Worm (Caenorhabditis elegans) whole organism, late embryonic: ENCODE measurements around the gene dpr-1.

Experiments
- K02D7.2 ChIP-seq: sonication (generic microtip); optimal IDR thresholded peaks from 2 replicates; lab custom pipeline; 2017; ENCODE audit warnings: mild to moderate bottlenecking, missing genetic modification characterization, missing compliant biosample characterization
- T23F11.4 ChIP-seq: fragments of 200-800 bp; sonication (Bioruptor generic); optimal IDR thresholded peaks from 2 replicates; lab custom pipeline; 2018; ENCODE audit warnings: mild to moderate bottlenecking, missing genetic modification characterization, missing compliant biosample characterization
- dmd-4 ChIP-seq: sonication (generic microtip); optimal IDR thresholded peaks from 2 replicates; lab custom pipeline; 2016; ENCODE audit warnings: borderline replicate concordance, missing genetic modification characterization, missing compliant biosample characterization
- hlh-8 ChIP-seq: sonication (generic microtip); optimal IDR thresholded peaks from 2 replicates; lab custom pipeline; 2016; ENCODE audit warnings: missing genotype, missing genetic modification characterization, missing compliant biosample characterization
- nfya-1 ChIP-seq: sonication (generic microtip); optimal IDR thresholded peaks from 2 replicates; lab custom pipeline; 2017; ENCODE audit warnings: missing genetic modification characterization, mild to moderate bottlenecking, missing compliant biosample characterization, antibody characterized with exemption, moderate library complexity
- odd-2 ChIP-seq: sonication (generic microtip); optimal IDR thresholded peaks from 2 replicates; lab custom pipeline; 2017; ENCODE audit warnings: antibody characterized with exemption, mild to moderate bottlenecking, missing genetic modification characterization, missing compliant biosample characterization
- pqm-1 ChIP-seq: sonication (generic microtip); optimal IDR thresholded peaks from 2 replicates; lab custom pipeline; 2016; ENCODE audit warnings: missing genetic modification characterization, missing compliant biosample characterization
- tbx-7 ChIP-seq: sonication (generic microtip); optimal IDR thresholded peaks from 2 replicates; lab custom pipeline; 2016; ENCODE audit warnings: missing genotype, missing genetic modification characterization, missing compliant biosample characterization
- zip-5 ChIP-seq: sonication (generic microtip); optimal IDR thresholded peaks from 2 replicates; lab custom pipeline; 2016; ENCODE audit warnings: missing genetic modification characterization, missing compliant biosample characterization
- ztf-16 ChIP-seq: sonication (generic microtip); optimal IDR thresholded peaks from 2 replicates; lab custom pipeline; 2017; ENCODE audit warnings: missing genetic modification characterization, missing compliant biosample characterization

DNA sequence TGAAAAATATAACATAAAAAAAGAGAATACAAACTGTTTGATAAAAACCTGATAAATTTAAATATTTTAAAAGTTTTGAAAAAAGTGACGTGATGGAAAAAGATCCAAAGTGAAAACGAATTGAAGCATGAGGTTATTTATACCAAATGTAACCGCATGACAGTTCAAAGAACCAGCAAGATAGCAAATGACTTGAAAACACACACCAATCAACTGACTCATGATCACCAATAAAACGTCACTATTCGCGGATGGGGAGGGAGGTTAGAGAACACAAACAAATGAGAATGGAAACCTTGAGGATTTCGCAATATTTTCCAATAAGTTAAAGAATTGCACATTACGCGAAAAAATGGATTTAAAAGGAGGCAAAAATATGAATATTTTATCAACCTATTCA is 32.6 kb downstream of the dpr-1 start, which contains the start of gene C06B3.7:
- TF ChIP-seq pqm-1 (tag; lab: Kevin White, UChicago) (no peak), nfya-1 (tag; lab: Kevin White, UChicago) (no peak), ztf-16 (tag; lab: Kevin White, UChicago) (no peak), odd-2 (tag; lab: Kevin White, UChicago) (no peak), tbx-7 (tag; lab: Kevin White, UChicago) (no peak), hlh-8 (no peak), zip-5 (tag; lab: Kevin White, UChicago) (no peak), dmd-4 (tag; lab: Kevin White, UChicago) (no peak), T23F11.4 (GFP tag; lab: Kevin White, UChicago) (no peak), K02D7.2 (tag; lab: Kevin White, UChicago) (no peak)
